Worm (Caenorhabditis elegans): ENCODE data around the gene mpst-1.

- TF ChIP-seq snpc-4 (tag; optimal IDR thresholded peaks at IDR 0.05): no peak
- TF ChIP-seq egl-27 (tag; optimal IDR thresholded peaks at IDR 0.05): no peak
- no peak for TF ChIP-seq nhr-28 (tag; optimal IDR thresholded peaks at IDR 0.05)
- no peak for TF ChIP-seq efl-3 (GFP tag; optimal IDR thresholded peaks at IDR 0.05)
- no peak for TF ChIP-seq jun-1 (tag; optimal IDR thresholded peaks at IDR 0.05)
- TF ChIP-seq lin-39 (tag; optimal IDR thresholded peaks at IDR 0.05): no peak
- TF ChIP-seq elt-3 (tag; optimal IDR thresholded peaks at IDR 0.05): no peak
- no peak for TF ChIP-seq aly-2 (tag; optimal IDR thresholded peaks at IDR 0.05)
- TF ChIP-seq skn-1 (tag; optimal IDR thresholded peaks at IDR 0.05): no peak
- TF ChIP-seq irx-1 (tag; optimal IDR thresholded peaks at IDR 0.05): no peak
- no peak for TF ChIP-seq fos-1 (tag; optimal IDR thresholded peaks at IDR 0.05)
- no peak for TF ChIP-seq mep-1 (tag; optimal IDR thresholded peaks at IDR 0.05)
- TF ChIP-seq sptf-1 (tag; optimal IDR thresholded peaks at IDR 0.05): no peak
- no peak for TF ChIP-seq nhr-11 (tag; optimal IDR thresholded peaks at IDR 0.05)
Measured at ce11 chrV:11787742-11788238, 39.1 kb downstream of the mpst-1 start, which contains the start of gene F55A11.8.
